Worm (Caenorhabditis elegans) whole organism, dauer: ENCODE data around the gene grk-1.

ENCODE experiments used
- unc-62 ChIP-seq: sonication (generic microtip); optimal IDR thresholded peaks from 2 replicates; lab custom pipeline; 2017; ENCODE audit warnings: missing biosample characterization, missing genetic modification reagents, missing genetic modification characterization

The grk-1 gene

ce11 chrX:9984889-9985404 is 14.1 kb downstream of the grk-1 start, which contains the start of gene F19C6.5:
Gene F19C6.5 (minus strand): TSS chrX:9984939.
- no peak for TF ChIP-seq unc-62

DNA sequence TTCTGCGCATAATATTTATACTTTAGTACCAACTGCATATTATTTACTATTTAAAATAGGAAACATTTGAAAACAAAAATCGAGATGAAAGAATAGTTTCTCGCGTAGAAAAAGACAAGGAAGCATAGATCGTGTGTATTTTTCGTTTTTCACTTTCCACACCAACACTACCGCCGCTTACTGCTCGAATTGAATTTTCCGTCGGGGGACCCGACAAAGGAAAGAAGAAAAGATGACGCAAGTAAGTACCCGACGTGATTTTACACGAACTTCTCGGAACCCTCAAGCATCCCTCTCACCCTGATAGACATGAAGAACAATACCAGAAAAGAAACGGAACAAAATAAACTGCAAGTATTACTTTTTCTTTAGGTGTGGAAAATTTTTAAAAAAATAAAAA is 17.7 kb downstream of the grk-1 start:
- TF ChIP-seq unc-62, result no peak

DNA sequence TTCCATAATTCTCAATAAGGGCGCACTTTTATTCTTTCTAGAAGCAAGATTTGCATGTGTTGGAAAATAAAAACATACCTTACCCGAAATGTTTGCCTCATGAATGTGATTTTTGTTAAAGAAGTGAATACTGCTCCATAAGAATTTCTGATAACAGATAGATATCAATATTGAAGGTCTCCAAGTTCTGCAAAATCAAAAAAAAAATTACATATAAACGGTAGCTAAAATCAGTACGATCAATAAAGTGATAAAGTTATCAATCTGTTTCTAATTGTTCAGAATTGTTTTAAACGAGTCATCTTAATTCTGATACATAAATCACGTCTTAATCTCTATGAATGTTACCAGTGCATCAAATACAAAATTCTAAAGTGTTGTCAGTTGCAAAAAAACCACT is 22.8 kb downstream of the grk-1 start, which contains the start of gene mgl-1:
Gene mgl-1, minus strand, starts transcription at position 101 of the 400 bp plus-strand sequence.
- TF ChIP-seq unc-62, result no peak

DNA sequence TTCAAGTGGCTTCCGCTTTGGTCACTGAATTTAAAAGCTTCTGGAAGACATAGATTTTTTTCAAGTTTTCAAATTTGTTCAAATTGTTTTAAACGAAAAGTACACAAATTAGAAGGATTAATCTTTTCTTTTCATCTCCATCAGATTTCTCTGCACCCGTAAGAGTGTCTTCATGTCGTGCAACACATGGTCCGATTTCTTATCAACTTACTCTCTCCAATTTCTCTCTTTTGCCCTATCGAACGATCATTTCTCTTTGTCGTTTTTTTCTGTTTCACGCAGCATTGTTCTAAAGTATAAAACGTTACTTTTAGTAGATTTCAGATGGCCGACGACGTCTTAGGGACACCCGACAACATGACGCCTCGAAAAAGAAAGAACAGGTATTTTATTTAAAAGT is 33.7 kb downstream of the grk-1 start, which contains the start of gene pssy-1:
Gene pssy-1, plus strand, starts transcription at position 318 of the 400 bp plus-strand sequence.
- no peak for TF ChIP-seq unc-62

- no peak for TF ChIP-seq unc-62
Measured at ce11 chrX:9962535-9962934, 36.5 kb downstream of the grk-1 start.

- TF ChIP-seq unc-62, result no peak
Measured at ce11 chrX:9958561-9958960, 40.4 kb downstream of the grk-1 start, which contains the start of gene ZC506.1. Gene ZC506.1 (plus strand): TSS chrX:9958960.

DNA sequence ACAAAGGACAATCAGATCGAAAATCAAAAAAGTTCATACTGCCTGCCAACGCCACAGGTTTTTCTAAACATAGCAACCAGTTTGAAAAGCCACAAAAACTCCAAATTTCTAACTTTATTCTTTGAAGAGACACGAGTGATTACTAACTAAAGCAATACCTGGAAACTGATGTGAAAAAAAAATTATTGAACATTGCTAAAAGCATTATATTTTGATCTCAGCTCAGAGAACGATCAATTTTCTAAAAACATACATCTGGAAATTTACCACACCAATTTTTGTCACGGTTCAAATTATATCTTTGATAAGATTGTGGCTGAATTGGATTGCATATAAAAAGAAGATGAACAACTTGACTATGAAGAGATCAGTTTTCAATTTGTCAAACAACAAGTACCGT is 41.6 kb downstream of the grk-1 start:
- TF ChIP-seq unc-62, result no peak

DNA sequence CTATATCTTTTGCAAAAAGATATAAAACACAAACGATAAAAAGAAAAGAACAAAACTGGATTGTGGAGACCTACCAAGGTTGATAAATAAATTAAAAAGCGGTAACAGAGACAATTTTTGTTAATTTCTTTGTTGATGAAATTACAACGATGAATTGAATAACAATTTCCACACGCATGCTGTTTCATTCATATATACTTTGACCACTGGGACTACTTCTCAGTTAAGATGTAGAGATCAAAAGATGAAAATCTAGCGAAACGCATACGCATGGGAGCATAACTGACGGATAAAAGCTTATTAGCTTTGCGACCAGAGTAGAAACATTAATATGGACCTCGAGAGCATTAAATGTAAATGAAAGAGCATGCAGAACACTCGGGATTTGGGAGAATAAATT is 43.0 kb downstream of the grk-1 start:
- TF ChIP-seq unc-62, result no peak

DNA sequence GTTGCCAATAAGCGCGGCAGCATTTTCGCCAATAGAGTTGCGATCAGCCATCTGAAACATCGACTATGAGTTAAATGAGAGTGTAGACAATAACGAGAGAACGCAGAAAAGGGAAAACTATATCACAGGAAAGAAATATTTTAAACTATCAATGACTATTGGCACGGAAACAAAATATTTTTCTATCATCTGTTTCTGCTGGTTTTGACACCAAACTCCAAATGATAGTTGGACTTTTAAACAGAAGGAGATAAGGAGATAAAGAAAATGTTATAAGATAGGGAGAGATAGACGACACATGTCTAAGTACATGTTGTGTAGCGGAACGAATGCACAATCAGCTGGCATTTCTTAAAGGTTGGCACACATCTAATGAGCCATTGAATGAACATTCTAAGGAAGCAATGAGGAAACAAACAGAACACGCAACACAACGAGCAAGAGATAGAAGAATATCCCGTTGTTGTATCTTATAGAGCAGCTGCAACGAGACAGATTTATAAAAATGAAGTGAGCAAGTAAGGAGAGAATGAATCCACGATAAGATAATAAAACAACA is 44.4 kb downstream of the grk-1 start, which contains the start of gene cysl-1:
Gene cysl-1, minus strand, starts transcription at position 51 of the 559 bp plus-strand sequence.
- TF ChIP-seq unc-62, result no peak

DNA sequence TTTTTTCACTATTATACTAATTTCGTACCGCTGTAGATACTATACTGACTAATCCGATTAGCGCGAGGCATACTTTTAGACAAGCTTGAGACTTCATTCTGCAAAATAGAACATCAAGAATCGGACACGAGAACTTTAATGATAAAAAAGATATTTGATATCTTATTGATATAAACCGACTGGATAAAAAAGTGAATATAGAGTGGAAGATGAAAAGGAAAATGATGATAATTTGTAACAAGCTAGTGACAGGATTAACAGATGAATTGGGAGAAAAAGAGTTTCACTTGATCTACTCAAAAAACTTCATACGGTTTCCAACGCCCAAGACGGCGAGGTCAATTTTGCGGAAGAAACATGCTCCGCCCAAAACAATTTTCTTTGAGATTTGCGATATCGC is 50.0 kb downstream of the grk-1 start, which contains the start of gene nas-37:
Gene nas-37, minus strand, starts transcription at position 101 of the 400 bp plus-strand sequence.
- TF ChIP-seq unc-62, result no peak

DNA sequence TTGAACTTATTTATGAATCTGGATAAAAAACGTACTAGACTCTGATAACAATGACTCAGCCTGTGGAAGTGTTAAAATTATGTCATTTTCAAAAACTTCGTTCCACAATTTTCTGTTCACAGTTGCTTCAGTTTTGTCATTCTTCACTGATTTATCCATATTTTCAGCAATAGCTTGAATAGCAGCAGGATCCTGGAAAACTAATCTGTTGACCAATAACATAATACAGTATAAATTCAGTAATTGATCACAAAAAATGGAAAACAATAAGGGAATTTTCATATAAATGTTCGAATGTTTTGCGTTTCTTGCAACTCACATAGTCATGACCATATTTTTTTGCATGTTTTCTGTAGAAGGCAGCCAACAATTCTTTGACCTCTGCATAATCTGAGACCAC is 50.5 kb downstream of the grk-1 start:
- TF ChIP-seq unc-62, result no peak

ce11 chrX:9941379-9941778 is 57.6 kb downstream of the grk-1 start:
- TF ChIP-seq unc-62, result no peak
